Comparison of ENCODE assay signal across 1 fruit fly cellular context in genomic region chr2L:7339392-7340014, dm6.
TF ChIP-seq lines count a peak whose summit lies in the region.

No protein-coding gene starts in this region.

TF ChIP-seq in whole organism, embryonic, 481 proteins besides CTCF, POLR2A, EP300 and RAD21 (continued from another document):
- TF ChIP-seq MBD-R2 (GFP tag; IDR thresholded peaks at IDR 0.05; lab: Robert Waterston, UW), result no peak
- TF ChIP-seq CG11093 (GFP tag; IDR thresholded peaks at IDR 0.05; lab: Robert Waterston, UW), result no peak
- no peak for TF ChIP-seq CG3726 (GFP tag; IDR thresholded peaks at IDR 0.05; lab: Robert Waterston, UW)
- peak; percentile 40; the same call in 1 of the 2 replicates for TF ChIP-seq crol (GFP tag; IDR thresholded peaks at IDR 0.05; lab: Robert Waterston, UW)
- TF ChIP-seq CG7372 (GFP tag; IDR thresholded peaks at IDR 0.05; lab: Robert Waterston, UW), result no peak
- TF ChIP-seq CG34224 (GFP tag; IDR thresholded peaks at IDR 0.05; lab: Robert Waterston, UW; ENCODE audit: partially characterized antibody), result no peak
- TF ChIP-seq CG10654 (GFP tag; optimal IDR thresholded peaks at IDR 0.05; lab: Kevin White, UChicago), result no peak
- TF ChIP-seq usp (GFP tag; optimal IDR thresholded peaks at IDR 0.05; lab: Kevin White, UChicago), result no peak
- peak; percentile 39 for TF ChIP-seq Atf-2 (GFP tag; optimal IDR thresholded peaks at IDR 0.05; lab: Kevin White, UChicago)
- TF ChIP-seq Ssrp (tag; optimal IDR thresholded peaks at IDR 0.05; lab: Kevin White, UChicago), result no peak
- no peak for TF ChIP-seq Hr78 (GFP tag; optimal IDR thresholded peaks at IDR 0.05; lab: Kevin White, UChicago)
- TF ChIP-seq ranshi (GFP tag; IDR thresholded peaks at IDR 0.05; lab: Robert Waterston, UW), result no peak
- TF ChIP-seq Hey (tag; optimal IDR thresholded peaks at IDR 0.05; lab: Kevin White, UChicago), result no peak
- TF ChIP-seq CG1832 (GFP tag; optimal IDR thresholded peaks at IDR 0.05; lab: Kevin White, UChicago), result no peak
- TF ChIP-seq Dbx (GFP tag; IDR thresholded peaks at IDR 0.05; lab: Robert Waterston, UW), result no peak
- TF ChIP-seq chm (GFP tag; IDR thresholded peaks at IDR 0.05; lab: Robert Waterston, UW), result no peak
- no peak for TF ChIP-seq ems (GFP tag; optimal IDR thresholded peaks at IDR 0.05; lab: Kevin White, UChicago)
- 0 out of 3 replicates have a peak, but pooled peaks have one; percentile 26 for TF ChIP-seq gce (GFP tag; IDR thresholded peaks at IDR 0.05; lab: Robert Waterston, UW)
- peak; percentile 31 for TF ChIP-seq CG1603 (tag; optimal IDR thresholded peaks at IDR 0.05; lab: Kevin White, UChicago)
- no peak for TF ChIP-seq CG12071 (GFP tag; optimal IDR thresholded peaks at IDR 0.05; lab: Kevin White, UChicago)
- TF ChIP-seq CG8290 (GFP tag; optimal IDR thresholded peaks at IDR 0.05; lab: Kevin White, UChicago), result peak; percentile 31
- peak; percentile 23 to 45 for TF ChIP-seq CG8290 (tag; optimal IDR thresholded peaks at IDR 0.05; lab: Kevin White, UChicago)
- TF ChIP-seq ato (GFP tag; IDR thresholded peaks at IDR 0.05; lab: Robert Waterston, UW; ENCODE audit: partially characterized antibody), result no peak
- peak; percentile 4 for TF ChIP-seq CG1647 (GFP tag; optimal IDR thresholded peaks at IDR 0.05; lab: Kevin White, UChicago)
- TF ChIP-seq sug (tag; optimal IDR thresholded peaks at IDR 0.05; lab: Kevin White, UChicago), result no peak
- TF ChIP-seq CG3995 (GFP tag; optimal IDR thresholded peaks at IDR 0.05; lab: Kevin White, UChicago), result no peak
- TF ChIP-seq CG11398 (GFP tag; optimal IDR thresholded peaks at IDR 0.05; lab: Kevin White, UChicago), result no peak
- TF ChIP-seq CG6683 (GFP tag; optimal IDR thresholded peaks at IDR 0.05; lab: Kevin White, UChicago), result no peak
- no peak for TF ChIP-seq Dip3 (GFP tag; optimal IDR thresholded peaks at IDR 0.05; lab: Kevin White, UChicago)
- peak; percentile 14 for TF ChIP-seq CG9609 (GFP tag; optimal IDR thresholded peaks at IDR 0.05; lab: Kevin White, UChicago)
- TF ChIP-seq lab (GFP tag; optimal IDR thresholded peaks at IDR 0.05; lab: Kevin White, UChicago), result peak; percentile 13
- TF ChIP-seq CG17802 (tag; optimal IDR thresholded peaks at IDR 0.05; lab: Kevin White, UChicago), result no peak
- TF ChIP-seq CG4424 (GFP tag; optimal IDR thresholded peaks at IDR 0.05; lab: Kevin White, UChicago), result no peak
- no peak for TF ChIP-seq CG15479 (GFP tag; optimal IDR thresholded peaks at IDR 0.05; lab: Kevin White, UChicago)
- no peak for TF ChIP-seq HLH4C (GFP tag; IDR thresholded peaks at IDR 0.05; lab: Robert Waterston, UW; ENCODE audit: partially characterized antibody)
- TF ChIP-seq z (GFP tag; IDR thresholded peaks at IDR 0.05; lab: Robert Waterston, UW), result 0 out of 3 replicates have a peak, but pooled peaks have one; percentile 25
- TF ChIP-seq E2f2 (GFP tag; IDR thresholded peaks at IDR 0.05; lab: Robert Waterston, UW), result 0 out of 2 replicates have a peak, but pooled peaks have one; percentile 7
- peak; percentile 39 for TF ChIP-seq Blimp-1 (GFP tag; optimal IDR thresholded peaks at IDR 0.05; lab: Kevin White, UChicago)
- TF ChIP-seq CG10321 (GFP tag; IDR thresholded peaks at IDR 0.05; lab: Robert Waterston, UW), result no peak
- peak; percentile 36; the same call in 1 of the 2 replicates for TF ChIP-seq CG10959 (GFP tag; IDR thresholded peaks at IDR 0.05; lab: Robert Waterston, UW)
- TF ChIP-seq ara (GFP tag; IDR thresholded peaks at IDR 0.05; lab: Robert Waterston, UW), result peak; percentile 64
- peak; percentile 80 for TF ChIP-seq CG9727 (GFP tag; optimal IDR thresholded peaks at IDR 0.05; lab: Kevin White, UChicago)
- TF ChIP-seq trh (GFP tag; optimal IDR thresholded peaks at IDR 0.05; lab: Kevin White, UChicago), result peak; percentile 4
- TF ChIP-seq nerfin-1 (tag; optimal IDR thresholded peaks at IDR 0.05; lab: Kevin White, UChicago), result peak; percentile 22
- TF ChIP-seq peb (GFP tag; IDR thresholded peaks at IDR 0.05; lab: Robert Waterston, UW), result no peak
- no peak for TF ChIP-seq emc (GFP tag; optimal IDR thresholded peaks at IDR 0.05; lab: Kevin White, UChicago)
- 0 out of 3 replicates have a peak, but pooled peaks have one; percentile 38 for TF ChIP-seq CG11456 (GFP tag; IDR thresholded peaks at IDR 0.05; lab: Robert Waterston, UW)
- no peak for TF ChIP-seq slbo (GFP tag; IDR thresholded peaks at IDR 0.05; lab: Robert Waterston, UW)
- peak; percentile 24 for TF ChIP-seq CG1602 (GFP tag; optimal IDR thresholded peaks at IDR 0.05; lab: Kevin White, UChicago)
- peak; percentile 84 for TF ChIP-seq kni (GFP tag; optimal IDR thresholded peaks at IDR 0.05; lab: Kevin White, UChicago)
- no peak for TF ChIP-seq HHEX (GFP tag; optimal IDR thresholded peaks at IDR 0.05; lab: Kevin White, UChicago)
- TF ChIP-seq repo (GFP tag; optimal IDR thresholded peaks at IDR 0.05; lab: Kevin White, UChicago), result no peak
- no peak for TF ChIP-seq zfh2 (GFP tag; optimal IDR thresholded peaks at IDR 0.05; lab: Kevin White, UChicago)
- no peak for TF ChIP-seq fru (optimal IDR thresholded peaks at IDR 0.05; lab: Kevin White, UChicago)
- peak; percentile 71 for TF ChIP-seq CG6813 (GFP tag; optimal IDR thresholded peaks at IDR 0.05; lab: Kevin White, UChicago)
- TF ChIP-seq zen2 (GFP tag; IDR thresholded peaks at IDR 0.05; lab: Robert Waterston, UW; ENCODE audit: partially characterized antibody), result no peak
- peak; percentile 15 for TF ChIP-seq CG12391 (tag; optimal IDR thresholded peaks at IDR 0.05; lab: Kevin White, UChicago)
- peak; percentile 35 for TF ChIP-seq CG18619 (GFP tag; optimal IDR thresholded peaks at IDR 0.05; lab: Kevin White, UChicago)
- no peak for TF ChIP-seq gt (GFP tag; IDR thresholded peaks at IDR 0.05; lab: Robert Waterston, UW)
- TF ChIP-seq Xrp1 (GFP tag; IDR thresholded peaks at IDR 0.05; lab: Robert Waterston, UW), result peak; percentile 42
- TF ChIP-seq fd64A (GFP tag; optimal IDR thresholded peaks at IDR 0.05; lab: Kevin White, UChicago), result peak; percentile 8
- TF ChIP-seq CG10431 (GFP tag; optimal IDR thresholded peaks at IDR 0.05; lab: Kevin White, UChicago), result peak; percentile 1
- no peak for TF ChIP-seq Oli (tag; optimal IDR thresholded peaks at IDR 0.05; lab: Kevin White, UChicago)
- TF ChIP-seq ATbp (GFP tag; optimal IDR thresholded peaks at IDR 0.05; lab: Kevin White, UChicago), result peak; percentile 28
- peak; percentile 15 for TF ChIP-seq tup (GFP tag; optimal IDR thresholded peaks at IDR 0.05; lab: Kevin White, UChicago)
- no peak; the same call in 1 of the 2 replicates for TF ChIP-seq CG11247 (GFP tag; IDR thresholded peaks at IDR 0.05; lab: Robert Waterston, UW)
- TF ChIP-seq CG15601 (tag; optimal IDR thresholded peaks at IDR 0.05; lab: Kevin White, UChicago), result peak; percentile 22
- TF ChIP-seq dysf (GFP tag; IDR thresholded peaks at IDR 0.05; lab: Robert Waterston, UW), result 0 out of 3 replicates have a peak, but pooled peaks have one; percentile 23
- no peak for TF ChIP-seq HLH3B (GFP tag; IDR thresholded peaks at IDR 0.05; lab: Robert Waterston, UW)
- TF ChIP-seq Max (GFP tag; optimal IDR thresholded peaks at IDR 0.05; lab: Kevin White, UChicago), result no peak
- no peak for TF ChIP-seq ham (GFP tag; IDR thresholded peaks at IDR 0.05; lab: Robert Waterston, UW)
- no peak for TF ChIP-seq mam (GFP tag; optimal IDR thresholded peaks at IDR 0.05; lab: Kevin White, UChicago)
- peak; percentile 11 for TF ChIP-seq NC2α (GFP tag; optimal IDR thresholded peaks at IDR 0.05; lab: Kevin White, UChicago)
- TF ChIP-seq CG7556 (GFP tag; optimal IDR thresholded peaks at IDR 0.05; lab: Kevin White, UChicago), result peak; percentile 3
- no peak for TF ChIP-seq knrl (GFP tag; IDR thresholded peaks at IDR 0.05; lab: Robert Waterston, UW; ENCODE audit: partially characterized antibody)
- peak; percentile 22 for TF ChIP-seq CG2678 (tag; optimal IDR thresholded peaks at IDR 0.05; lab: Kevin White, UChicago)
- TF ChIP-seq Kr (GFP tag; optimal IDR thresholded peaks at IDR 0.05; lab: Kevin White, UChicago), result peak; percentile 34
- TF ChIP-seq CG14441 (GFP tag; IDR thresholded peaks at IDR 0.05; lab: Robert Waterston, UW), result no peak
- no peak for TF ChIP-seq ab (GFP tag; optimal IDR thresholded peaks at IDR 0.05; lab: Kevin White, UChicago)
- TF ChIP-seq croc (GFP tag; conservative IDR thresholded peaks at IDR 0.05; lab: Robert Waterston, UW), result no peak
- TF ChIP-seq Atf3 (GFP tag; optimal IDR thresholded peaks at IDR 0.05; lab: Kevin White, UChicago), result peak; percentile 47
- TF ChIP-seq gem (tag; optimal IDR thresholded peaks at IDR 0.05; lab: Kevin White, UChicago), result peak; percentile 30
- TF ChIP-seq BEAF-32 (GFP tag; optimal IDR thresholded peaks at IDR 0.05; lab: Kevin White, UChicago), result no peak
- TF ChIP-seq CG7786 (GFP tag; optimal IDR thresholded peaks at IDR 0.05; lab: Kevin White, UChicago), result no peak
- peak in 1 of 2 experiments; percentile 29 for TF ChIP-seq chif (GFP tag; optimal IDR thresholded peaks at IDR 0.05; lab: Kevin White, UChicago)
- TF ChIP-seq sens (GFP tag; lab: Kevin White, UChicago), result peak; percentile 93
- no peak for TF ChIP-seq Nf-YC (tag; optimal IDR thresholded peaks at IDR 0.05; lab: Kevin White, UChicago)
- TF ChIP-seq maf-S (GFP tag; optimal IDR thresholded peaks at IDR 0.05; lab: Kevin White, UChicago), result peak; percentile 2
- no peak for TF ChIP-seq Sry-δ (GFP tag; optimal IDR thresholded peaks at IDR 0.05; lab: Kevin White, UChicago)
- no peak for TF ChIP-seq CG9215 (GFP tag; IDR thresholded peaks at IDR 0.05; lab: Robert Waterston, UW)
- TF ChIP-seq CG5953 (GFP tag; IDR thresholded peaks at IDR 0.05; lab: Robert Waterston, UW), result no peak
- no peak for TF ChIP-seq pfk (GFP tag; optimal IDR thresholded peaks at IDR 0.05; lab: Kevin White, UChicago)
- no peak for TF ChIP-seq shn (GFP tag; optimal IDR thresholded peaks at IDR 0.05; lab: Kevin White, UChicago)
- no peak for TF ChIP-seq sima (GFP tag; optimal IDR thresholded peaks at IDR 0.05; lab: Kevin White, UChicago)
- no peak for TF ChIP-seq Scr (GFP tag; IDR thresholded peaks at IDR 0.05; lab: Robert Waterston, UW; ENCODE audit: partially characterized antibody)
- TF ChIP-seq btn (GFP tag; optimal IDR thresholded peaks at IDR 0.05; lab: Kevin White, UChicago), result peak; percentile 20
- TF ChIP-seq Sry-β (GFP tag; optimal IDR thresholded peaks at IDR 0.05; lab: Kevin White, UChicago), result peak; percentile 17
- no peak for TF ChIP-seq CG14860 (GFP tag; IDR thresholded peaks at IDR 0.05; lab: Robert Waterston, UW; ENCODE audit: partially characterized antibody)
- no peak for TF ChIP-seq CG11560 (tag; IDR thresholded peaks at IDR 0.05; lab: Robert Waterston, UW)
- no peak for TF ChIP-seq ken (GFP tag; IDR thresholded peaks at IDR 0.05; lab: Robert Waterston, UW)
- TF ChIP-seq Jarid2 (GFP tag; optimal IDR thresholded peaks at IDR 0.05; lab: Kevin White, UChicago), result peak; percentile 5
- no peak for TF ChIP-seq Fer3 (tag; optimal IDR thresholded peaks at IDR 0.05; lab: Kevin White, UChicago)
- TF ChIP-seq fd96Cb (tag; optimal IDR thresholded peaks at IDR 0.05; lab: Kevin White, UChicago), result no peak
- no peak for TF ChIP-seq psq (GFP tag; optimal IDR thresholded peaks at IDR 0.05; lab: Kevin White, UChicago)
- TF ChIP-seq tio (GFP tag; optimal IDR thresholded peaks at IDR 0.05; lab: Kevin White, UChicago), result peak; percentile 34
- peak; percentile 8 for TF ChIP-seq CG2116 (GFP tag; optimal IDR thresholded peaks at IDR 0.05; lab: Kevin White, UChicago)
- 0 out of 2 replicates have a peak, but pooled peaks have one; percentile 10 for TF ChIP-seq vvl (GFP tag; IDR thresholded peaks at IDR 0.05; lab: Robert Waterston, UW)
- TF ChIP-seq klu (GFP tag; IDR thresholded peaks at IDR 0.05; lab: Robert Waterston, UW), result no peak
- TF ChIP-seq CG7745 (tag; optimal IDR thresholded peaks at IDR 0.05; lab: Kevin White, UChicago), result no peak
- peak; percentile 70 for TF ChIP-seq fd102C (GFP tag; optimal IDR thresholded peaks at IDR 0.05; lab: Kevin White, UChicago)
- TF ChIP-seq Ptx1 (GFP tag; IDR thresholded peaks at IDR 0.05; lab: Robert Waterston, UW), result no peak
- TF ChIP-seq ac (GFP tag; optimal IDR thresholded peaks at IDR 0.05; lab: Kevin White, UChicago), result peak; percentile 68
- peak; percentile 37 for TF ChIP-seq CG8089 (GFP tag; optimal IDR thresholded peaks at IDR 0.05; lab: Kevin White, UChicago)
- peak; percentile 4 for TF ChIP-seq CoRest (tag; optimal IDR thresholded peaks at IDR 0.05; lab: Kevin White, UChicago)
- TF ChIP-seq stc (GFP tag; IDR thresholded peaks at IDR 0.05; lab: Robert Waterston, UW), result no peak
- peak; percentile 14; the same call in 1 of the 2 replicates for TF ChIP-seq CG14014 (GFP tag; IDR thresholded peaks at IDR 0.05; lab: Robert Waterston, UW)
- TF ChIP-seq hbn (GFP tag; IDR thresholded peaks at IDR 0.05; lab: Robert Waterston, UW; ENCODE audit: partially characterized antibody), result no peak
- TF ChIP-seq H2.0 (GFP tag; IDR thresholded peaks at IDR 0.05; lab: Robert Waterston, UW), result no peak
- peak; percentile 54 for TF ChIP-seq CG2202 (tag; optimal IDR thresholded peaks at IDR 0.05; lab: Kevin White, UChicago)
